Worm (Caenorhabditis elegans) whole organism, L2 larva: ENCODE measurements around the gene str-64.

Experiments used
- C34F6.9 ChIP-seq: fragments of 150-350 bp; optimal IDR thresholded peaks from 2 replicates; lab custom pipeline; 2014; ENCODE audit warnings: missing biosample characterization, missing genetic modification characterization
- F13H6.1 ChIP-seq: sonication (generic microtip); optimal IDR thresholded peaks from 2 replicates; lab custom pipeline; 2016; ENCODE audit warnings: missing genetic modification characterization, missing compliant biosample characterization
- R02D3.7 ChIP-seq: fragments of 150-350 bp; optimal IDR thresholded peaks from 2 replicates; lab custom pipeline; 2014; ENCODE audit warnings: missing biosample characterization, missing genetic modification characterization
- ama-1 ChIP-seq: fragments of 150-350 bp; optimal IDR thresholded peaks from 2 replicates; lab custom pipeline; 2018; ENCODE audit warnings: inconsistent platforms
- blmp-1 ChIP-seq: sonication (generic microtip); optimal IDR thresholded peaks from 2 replicates; lab custom pipeline; 2017; ENCODE audit warnings: missing genetic modification characterization, mild to moderate bottlenecking, missing compliant biosample characterization, antibody characterized with exemption, moderate library complexity; ENCODE audit not compliant: insufficient read depth
- ceh-16 ChIP-seq: fragments of 150-350 bp; optimal IDR thresholded peaks from 2 replicates; lab custom pipeline; 2014; ENCODE audit warnings: missing biosample characterization, missing genetic modification characterization
- ceh-82 ChIP-seq: fragments of 150-350 bp; optimal IDR thresholded peaks from 2 replicates; lab custom pipeline; 2014; ENCODE audit warnings: missing biosample characterization, missing genetic modification characterization
- dmd-4 ChIP-seq: sonication (generic microtip); optimal IDR thresholded peaks from 2 replicates; lab custom pipeline; 2017; ENCODE audit warnings: missing biosample characterization, missing genetic modification characterization
- egl-27 ChIP-seq: sonication (generic microtip); optimal IDR thresholded peaks from 3 replicates; lab custom pipeline; 2017; ENCODE audit warnings: missing biosample characterization, missing genetic modification reagents, missing genetic modification characterization
- elt-1 ChIP-seq: fragments of 150-350 bp; optimal IDR thresholded peaks from 2 replicates; lab custom pipeline; 2014; ENCODE audit warnings: missing biosample characterization, missing genetic modification characterization
- elt-3 ChIP-seq: sonication (generic microtip); optimal IDR thresholded peaks from 2 replicates; lab custom pipeline; 2017; ENCODE audit warnings: missing biosample characterization, missing genetic modification characterization
- fos-1 ChIP-seq: fragments of 150-350 bp; optimal IDR thresholded peaks from 2 replicates; lab custom pipeline; 2014; ENCODE audit warnings: missing biosample characterization, missing genetic modification characterization
- gmeb-1 ChIP-seq: fragments of 150-350 bp; optimal IDR thresholded peaks from 2 replicates; lab custom pipeline; 2014; ENCODE audit warnings: missing biosample characterization, missing genetic modification characterization
- lin-11 ChIP-seq: fragments of 150-350 bp; sonication (generic microtip); optimal IDR thresholded peaks from 2 replicates; lab custom pipeline; 2014; ENCODE audit warnings: missing biosample characterization, missing genetic modification characterization, inconsistent platforms, mixed read lengths
- lin-39 ChIP-seq: fragments of 150-350 bp; optimal IDR thresholded peaks from 2 replicates; lab custom pipeline; 2014; ENCODE audit warnings: missing biosample characterization, missing genetic modification reagents, missing genetic modification characterization
- lsy-2 ChIP-seq, 2 experiments: fragments of 150-350 bp in 1 of 2; sonication (generic microtip) in 1 of 2; optimal IDR thresholded peaks; 2 replicates each; lab custom pipeline; 2014 to 2017; ENCODE audit warnings: missing biosample characterization in 2 of 2, missing genetic modification characterization in 2 of 2
- mab-5 ChIP-seq: fragments of 150-350 bp; optimal IDR thresholded peaks from 2 replicates; lab custom pipeline; 2014; ENCODE audit warnings: missing biosample characterization, missing genetic modification characterization
- mdl-1 ChIP-seq, 2 experiments: fragments of 150-350 bp in 1 of 2; sonication (generic microtip) in 1 of 2; optimal IDR thresholded peaks; 2 replicates each; lab custom pipeline; 2017; ENCODE audit warnings: missing biosample characterization in 2 of 2, missing genetic modification characterization in 2 of 2
- nhr-11 ChIP-seq: fragments of 150-350 bp; optimal IDR thresholded peaks from 2 replicates; lab custom pipeline; 2014; ENCODE audit warnings: missing biosample characterization, missing genetic modification characterization
- nhr-129 ChIP-seq: fragments of 150-350 bp; optimal IDR thresholded peaks from 2 replicates; lab custom pipeline; 2014; ENCODE audit warnings: missing biosample characterization, missing genetic modification characterization
- nhr-21 ChIP-seq: fragments of 150-350 bp; optimal IDR thresholded peaks from 2 replicates; lab custom pipeline; 2014; ENCODE audit warnings: missing biosample characterization, missing genetic modification characterization
- nhr-23 ChIP-seq: fragments of 150-350 bp; optimal IDR thresholded peaks from 2 replicates; lab custom pipeline; 2014; ENCODE audit warnings: missing biosample characterization, missing genetic modification reagents, missing genetic modification characterization
- nhr-237 ChIP-seq: fragments of 150-350 bp; optimal IDR thresholded peaks from 2 replicates; lab custom pipeline; 2014; ENCODE audit warnings: missing biosample characterization, missing genetic modification characterization
- nhr-77 ChIP-seq: fragments of 150-350 bp; optimal IDR thresholded peaks from 2 replicates; lab custom pipeline; 2014; ENCODE audit warnings: missing biosample characterization, missing genetic modification characterization
- sem-4 ChIP-seq: fragments of 150-350 bp; optimal IDR thresholded peaks from 2 replicates; lab custom pipeline; 2014; ENCODE audit warnings: missing biosample characterization, missing genetic modification reagents, missing genetic modification characterization
- skn-1 ChIP-seq: sonication (generic microtip); optimal IDR thresholded peaks from 2 replicates; lab custom pipeline; 2017; ENCODE audit warnings: missing biosample characterization, missing genetic modification characterization
- sma-9 ChIP-seq, 2 experiments: fragments of 150-350 bp in 1 of 2; sonication (generic microtip) in 1 of 2; optimal IDR thresholded peaks; 2 replicates each; lab custom pipeline; 2014 to 2016; ENCODE audit warnings: missing genetic modification characterization in 2 of 2, mild to moderate bottlenecking in 1 of 2, missing biosample characterization in 1 of 2, missing compliant biosample characterization in 1 of 2, missing genetic modification reagents in 1 of 2, moderate library complexity in 1 of 2
- snpc-4 ChIP-seq: fragments of 150-350 bp; optimal IDR thresholded peaks from 2 replicates; lab custom pipeline; 2014; ENCODE audit warnings: missing biosample characterization, missing genetic modification characterization
- unc-62 ChIP-seq: fragments of 150-350 bp; optimal IDR thresholded peaks from 2 replicates; lab custom pipeline; 2014; ENCODE audit warnings: missing biosample characterization, missing genetic modification reagents, missing genetic modification characterization
- ztf-1 ChIP-seq: fragments of 200-800 bp; sonication (Bioruptor generic); conservative IDR thresholded peaks from 2 replicates; pipeline ENCODE4 v1.3.6; 2022; ENCODE audit warnings: missing genetic modification characterization, missing compliant biosample characterization
- ztf-4 ChIP-seq: fragments of 150-350 bp; optimal IDR thresholded peaks from 2 replicates; lab custom pipeline; 2014; ENCODE audit warnings: missing biosample characterization, missing genetic modification characterization

str-64 gene

DNA sequence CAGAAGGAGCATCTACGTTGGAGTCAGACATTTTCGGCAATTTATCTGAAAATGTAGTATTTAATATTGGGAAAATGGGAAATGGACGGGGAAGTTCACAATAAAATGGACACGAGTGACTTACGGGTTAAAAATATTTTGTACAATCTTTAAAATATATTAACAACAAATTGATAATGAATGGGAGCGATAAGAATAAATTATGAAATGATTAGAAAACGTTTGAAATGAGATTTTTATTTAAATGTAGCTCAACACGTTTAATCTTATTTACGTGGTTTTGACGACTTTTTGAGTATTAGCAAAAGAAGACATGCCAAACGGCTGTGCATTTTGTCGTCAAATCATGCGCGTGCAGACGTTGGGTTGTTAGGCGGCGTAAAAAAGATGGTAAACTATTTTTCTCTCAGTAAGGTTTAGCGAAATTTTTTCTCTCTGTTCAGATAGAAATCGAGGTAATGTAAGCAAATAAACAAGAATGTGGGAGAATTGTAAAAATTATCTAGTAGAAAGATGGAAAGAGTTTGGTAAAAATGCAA lies 4.9 kb upstream of the str-64 start, which contains the start of gene fbxa-64:
fbxa-64 (minus strand) TSS at position 51 of the 539 bp plus-strand sequence.
- TF ChIP-seq C34F6.9 (tag; lab: Kevin White, UChicago) (peak; percentile 9), lsy-2 (tag; optimal IDR thresholded peaks at IDR 0.05; lab: Kevin White, UChicago) (peak in 1 of 2 experiments; percentile 18), F13H6.1 (tag; lab: Kevin White, UChicago) (no peak), lin-39 (no peak), gmeb-1 (tag; lab: Kevin White, UChicago) (no peak), nhr-77 (tag; lab: Kevin White, UChicago) (no peak), ztf-4 (tag; lab: Kevin White, UChicago) (no peak), mab-5 (no peak)

- peak; percentile 78 for TF ChIP-seq sma-9 (GFP tag; optimal IDR thresholded peaks at IDR 0.05; lab: Kevin White, UChicago)
- no peak for TF ChIP-seq sma-9 (tag; optimal IDR thresholded peaks at IDR 0.05; lab: Kevin White, UChicago)
- TF ChIP-seq F13H6.1 (tag; lab: Kevin White, UChicago): peak; percentile 65
- TF ChIP-seq lin-39: no peak
- TF ChIP-seq R02D3.7 (tag; lab: Kevin White, UChicago): no peak
- TF ChIP-seq C34F6.9 (tag; lab: Kevin White, UChicago): no peak
- peak in 1 of 2 experiments; percentile 27 for TF ChIP-seq lsy-2 (tag; optimal IDR thresholded peaks at IDR 0.05; lab: Kevin White, UChicago)
Observed at ce11 chrV:3279138-3279537, 3.9 kb upstream of the str-64 start.

DNA sequence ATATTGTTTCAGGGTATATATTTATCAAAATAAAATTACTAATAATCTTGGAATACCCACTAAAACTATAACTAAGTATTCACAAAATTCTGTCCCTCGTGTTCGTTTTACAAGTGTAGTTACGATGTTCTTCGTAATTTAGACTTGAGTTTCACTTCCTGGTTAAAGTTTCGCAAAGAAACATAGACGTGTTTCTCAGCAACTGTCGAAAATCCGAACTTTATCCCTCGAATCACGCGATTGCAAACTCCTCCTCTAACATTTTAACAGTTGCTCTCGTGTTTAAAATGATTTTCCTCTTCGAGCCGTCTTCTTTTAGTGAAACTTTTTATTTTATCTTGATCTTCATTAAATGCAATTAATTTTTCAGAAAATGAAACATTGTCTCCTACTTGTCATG lies 3.0 kb upstream of the str-64 start, which contains the start of gene T28A11.2:
T28A11.2 (plus strand) TSS at position 371 of the 400 bp plus-strand sequence.
- TF ChIP-seq nhr-237: no peak
- peak; percentile 71 for TF ChIP-seq sma-9 (GFP tag; optimal IDR thresholded peaks at IDR 0.05; lab: Kevin White, UChicago)
- no peak for TF ChIP-seq sma-9 (tag; optimal IDR thresholded peaks at IDR 0.05; lab: Kevin White, UChicago)
- TF ChIP-seq blmp-1 (tag; lab: Kevin White, UChicago): no peak
- TF ChIP-seq nhr-77 (tag; lab: Kevin White, UChicago): no peak
- TF ChIP-seq sem-4 (tag; lab: Kevin White, UChicago): peak; percentile 8
- peak; percentile 50 for TF ChIP-seq F13H6.1 (tag; lab: Kevin White, UChicago)
- TF ChIP-seq ztf-1 (GFP tag; lab: Robert Waterston, UW): no peak
- no peak for TF ChIP-seq elt-3 (tag; lab: Kevin White, UChicago)
- TF ChIP-seq mdl-1 (tag; optimal IDR thresholded peaks at IDR 0.05; lab: Kevin White, UChicago): no peak
- no peak for TF ChIP-seq fos-1
- no peak for TF ChIP-seq lsy-2 (tag; optimal IDR thresholded peaks at IDR 0.05; lab: Kevin White, UChicago)
- no peak for TF ChIP-seq lin-39
- no peak for TF ChIP-seq unc-62 (GFP tag; lab: Kevin White, UChicago)
- TF ChIP-seq nhr-11 (tag; lab: Kevin White, UChicago): no peak
- no peak for TF ChIP-seq nhr-21 (tag; lab: Kevin White, UChicago)

DNA sequence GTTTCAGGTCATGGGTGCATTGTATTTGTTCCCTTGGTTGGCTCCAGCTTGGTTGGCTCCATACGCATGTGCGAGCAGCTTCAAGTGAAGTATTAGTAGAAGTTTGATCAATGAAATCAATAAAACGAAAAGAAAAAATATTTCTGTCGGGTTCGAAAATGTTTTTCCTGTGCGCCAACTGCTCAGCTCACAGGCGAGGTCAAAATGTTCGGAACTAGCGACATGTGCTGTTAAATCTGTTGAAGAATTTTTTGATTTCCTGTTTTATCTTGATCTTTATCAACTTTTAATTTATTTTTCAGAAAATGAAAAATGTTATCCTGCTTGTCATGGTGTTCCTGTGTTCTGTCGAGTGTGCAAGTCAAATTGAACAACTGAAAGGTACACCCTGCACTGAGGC lies 1.5 kb upstream of the str-64 start, which contains the start of gene T28A11.25:
T28A11.25 (plus strand) TSS at position 301 of the 400 bp plus-strand sequence.
- TF ChIP-seq sma-9 (GFP tag; optimal IDR thresholded peaks at IDR 0.05; lab: Kevin White, UChicago) (peak; percentile 64), sma-9 (tag; optimal IDR thresholded peaks at IDR 0.05; lab: Kevin White, UChicago) (no peak), ama-1 (no peak)

- TF ChIP-seq snpc-4 (tag; lab: Kevin White, UChicago) (no peak), nhr-129 (tag; lab: Kevin White, UChicago) (no peak), C34F6.9 (tag; lab: Kevin White, UChicago) (no peak), fos-1 (no peak), nhr-23 (tag; lab: Kevin White, UChicago) (no peak), mdl-1 (tag; optimal IDR thresholded peaks at IDR 0.05; lab: Kevin White, UChicago) (no peak), F13H6.1 (tag; lab: Kevin White, UChicago) (no peak), elt-3 (tag; lab: Kevin White, UChicago) (no peak)
- TF ChIP-seq, all 48 proteins: peak for 0
Observed at ce11 chrV:3284629-3285028, 1.6 kb downstream of the str-64 start, which contains the start of gene F35F10.5. Gene F35F10.5 (plus strand): TSS chrV:3284929.

ce11 chrV:3287330-3287729 lies 4.3 kb downstream of the str-64 start, which contains the start of gene F35F10.7:
Gene F35F10.7 (minus strand): TSS chrV:3287430.
- TF ChIP-seq C34F6.9 (tag; lab: Kevin White, UChicago) (no peak), mab-5 (no peak), nhr-11 (tag; lab: Kevin White, UChicago) (no peak), R02D3.7 (tag; lab: Kevin White, UChicago) (no peak), skn-1 (tag; lab: Kevin White, UChicago) (no peak), lin-11 (tag; lab: Kevin White, UChicago) (no peak), unc-62 (GFP tag; lab: Kevin White, UChicago) (no peak), elt-1 (tag; lab: Kevin White, UChicago) (no peak), nhr-129 (tag; lab: Kevin White, UChicago) (no peak), ceh-82 (tag; lab: Kevin White, UChicago) (no peak), lsy-2 (tag; optimal IDR thresholded peaks at IDR 0.05; lab: Kevin White, UChicago) (no peak), dmd-4 (no peak), egl-27 (tag; lab: Kevin White, UChicago) (no peak), ceh-16 (tag; lab: Kevin White, UChicago) (no peak), mdl-1 (tag; optimal IDR thresholded peaks at IDR 0.05; lab: Kevin White, UChicago) (no peak)
